Fruit fly (Drosophila melanogaster): Measurements from ENCODE around the gene nab.

DNA sequence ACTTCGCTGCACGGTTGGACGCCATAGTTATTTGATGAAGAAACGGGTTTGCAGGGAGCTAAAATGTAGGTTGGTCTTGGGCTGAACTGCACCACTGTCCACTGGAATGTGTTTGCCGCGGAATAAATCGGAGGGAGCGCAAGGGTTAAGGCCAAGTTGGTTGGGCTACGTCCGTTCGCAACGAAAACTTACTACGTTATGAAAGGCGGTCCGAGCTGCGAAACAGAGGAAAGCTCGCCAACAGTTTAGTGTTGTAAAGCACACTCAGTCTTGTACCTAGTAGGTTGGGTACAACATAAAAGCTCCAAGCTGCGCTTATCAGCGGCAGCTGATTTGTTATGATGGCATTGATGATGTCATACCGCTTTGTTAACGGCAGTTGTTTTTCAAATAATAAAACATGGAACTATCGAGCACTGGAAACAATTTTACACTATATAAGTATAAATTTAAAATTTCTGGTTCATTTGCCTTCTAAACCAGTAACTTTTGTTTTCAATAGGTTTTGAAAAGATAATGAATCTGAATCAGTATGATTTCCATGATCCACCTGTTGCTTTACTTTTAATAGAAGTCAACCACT, 38.5 kb downstream of the nab start, which contains the start of gene Chd64:
- peak; percentile 46 for TF ChIP-seq Deaf1 (tag; optimal IDR thresholded peaks at IDR 0.05)
- no peak for TF ChIP-seq Rx (GFP tag; IDR thresholded peaks at IDR 0.05)
- TF ChIP-seq ind (GFP tag; optimal IDR thresholded peaks at IDR 0.05): no peak
- TF ChIP-seq Hr78 (GFP tag; optimal IDR thresholded peaks at IDR 0.05): peak in 1 of 2 experiments; percentile 64

All from whole organism, embryonic.